Worm (Caenorhabditis elegans) whole organism, L4 larva: ENCODE data around the gene ccm-3.

ENCODE experiments used
- F37D6.2 ChIP-seq: sonication (generic microtip); optimal IDR thresholded peaks from 2 replicates; lab custom pipeline; 2016; ENCODE audit warnings: mild to moderate bottlenecking, missing genetic modification characterization, missing compliant biosample characterization
- aly-2 ChIP-seq: sonication (generic microtip); optimal IDR thresholded peaks from 2 replicates; lab custom pipeline; 2018; ENCODE audit warnings: missing biosample characterization, missing genetic modification characterization
- ceh-62 ChIP-seq: sonication (generic microtip); optimal IDR thresholded peaks from 2 replicates; lab custom pipeline; 2017; ENCODE audit warnings: missing biosample characterization, missing genetic modification characterization
- fkh-10 ChIP-seq: fragments of 150-350 bp; optimal IDR thresholded peaks from 2 replicates; lab custom pipeline; 2014; ENCODE audit warnings: missing biosample characterization, missing genetic modification reagents, missing genetic modification characterization
- zag-1 ChIP-seq: fragments of 150-350 bp; optimal IDR thresholded peaks from 2 replicates; lab custom pipeline; 2014; ENCODE audit warnings: missing biosample characterization, missing genetic modification characterization

DNA sequence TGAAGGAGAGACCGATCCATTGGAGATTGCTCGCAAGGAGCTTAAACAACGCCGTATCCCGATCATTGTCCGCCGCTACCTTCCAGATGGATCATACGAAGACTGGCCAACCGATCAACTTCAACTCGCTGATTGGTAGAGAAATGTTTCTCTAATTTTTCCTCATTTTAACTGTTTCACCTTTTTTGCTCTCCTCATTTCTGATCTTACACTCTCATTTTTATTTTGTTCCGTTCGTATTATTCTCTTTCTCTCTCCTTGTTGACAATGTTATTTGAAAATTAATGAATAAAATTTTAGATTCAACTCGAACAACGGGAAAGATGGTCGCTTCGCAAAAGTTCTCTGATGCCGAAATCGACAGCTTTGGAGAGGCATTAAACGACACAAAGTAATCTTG is 27.4 kb downstream of the ccm-3 start, which contains the start of gene dohh-1:
- TF ChIP-seq zag-1 = no peak
- no peak for TF ChIP-seq fkh-10
- no peak for TF ChIP-seq F37D6.2 (tag; lab: Kevin White, UChicago)
- TF ChIP-seq aly-2 (tag; lab: Kevin White, UChicago) = no peak
- no peak for TF ChIP-seq ceh-62 (tag; lab: Kevin White, UChicago)
